Worm (Caenorhabditis elegans): ENCODE results near the gene dab-1.

dab-1 gene

ce11 chrII:8222309-8223065 lies at the start of gene dab-1:
dab-1 (plus strand) TSS chrII:8222386.
- TF ChIP-seq F22D6.2 (tag; optimal IDR thresholded peaks at IDR 0.05) (no peak), him-1 (tag; optimal IDR thresholded peaks at IDR 0.05) (no peak), C17E4.6 (GFP tag; IDR thresholded peaks at IDR 0.05) (no peak), ztf-3 (GFP tag; optimal IDR thresholded peaks at IDR 0.05) (no peak), Y53F4B.3 (GFP tag; IDR thresholded peaks at IDR 0.05) (no peak), bed-2 (GFP tag; IDR thresholded peaks at IDR 0.05) (no peak), Y79H2A.3 (GFP tag; conservative IDR thresholded peaks at IDR 0.05) (no peak), madf-6 (GFP tag; IDR thresholded peaks at IDR 0.05) (peak; percentile 94), lir-1 (GFP tag; conservative IDR thresholded peaks at IDR 0.05) (no peak), F23B12.7 (tag; optimal IDR thresholded peaks at IDR 0.05; ENCODE audit: insufficient read depth) (peak; percentile 5), hlh-26 (GFP tag; conservative IDR thresholded peaks at IDR 0.05) (no peak), hrde-1 (tag; optimal IDR thresholded peaks at IDR 0.05; ENCODE audit: borderline replicate concordance) (peak; percentile 42), nfya-1 (tag; optimal IDR thresholded peaks at IDR 0.05; ENCODE audit: borderline replicate concordance, insufficient read depth) (no peak), gei-17 (GFP tag; optimal IDR thresholded peaks at IDR 0.05) (no peak), snpc-3.4 (tag; optimal IDR thresholded peaks at IDR 0.05) (no peak), F39B2.1 (GFP tag; IDR thresholded peaks at IDR 0.05) (no peak), F57A8.1 (GFP tag; optimal IDR thresholded peaks at IDR 0.05) (no peak), ztf-26 (tag; optimal IDR thresholded peaks at IDR 0.05) (no peak), F37B4.10 (GFP tag; IDR thresholded peaks at IDR 0.05) (no peak), ama-1 (optimal IDR thresholded peaks at IDR 0.05) (no peak), ama-1 (GFP tag; optimal IDR thresholded peaks at IDR 0.05) (no peak), madf-10 (tag; optimal IDR thresholded peaks at IDR 0.05) (no peak), sdz-38 (tag; optimal IDR thresholded peaks at IDR 0.05) (no peak), aptf-3 (GFP tag; IDR thresholded peaks at IDR 0.05) (no peak), mel-28 (tag; optimal IDR thresholded peaks at IDR 0.05; ENCODE audit: borderline replicate concordance) (no peak), lag-1 (GFP tag; IDR thresholded peaks at IDR 0.05) (no peak), athp-1 (tag; optimal IDR thresholded peaks at IDR 0.05) (no peak), F33H1.4 (GFP tag; IDR thresholded peaks at IDR 0.05) (peak; percentile 55), F55B11.4 (tag; optimal IDR thresholded peaks at IDR 0.05; ENCODE audit: borderline replicate concordance, insufficient read depth) (no peak), hlh-12 (tag; optimal IDR thresholded peaks at IDR 0.05) (no peak), cebp-1 (GFP tag; IDR thresholded peaks at IDR 0.05) (no peak), cebp-1 (tag; optimal IDR thresholded peaks at IDR 0.05) (peak; percentile 4), ztf-22 (GFP tag; optimal IDR thresholded peaks at IDR 0.05) (no peak), lsy-27 (tag; optimal IDR thresholded peaks at IDR 0.05; ENCODE audit: borderline replicate concordance, insufficient read depth) (no peak), F57C9.4 (tag; optimal IDR thresholded peaks at IDR 0.05) (no peak), K11D2.4 (GFP tag; IDR thresholded peaks at IDR 0.05) (no peak), nfya-2 (GFP tag; IDR thresholded peaks at IDR 0.05) (no peak), chd-7 (tag; optimal IDR thresholded peaks at IDR 0.05) (no peak), snpc-4 (GFP tag; optimal IDR thresholded peaks at IDR 0.05) (no peak), snpc-4 (tag; optimal IDR thresholded peaks at IDR 0.05) (no peak), Y95B8A.8 (GFP tag; IDR thresholded peaks at IDR 0.05) (0 out of 2 replicates have a peak, but pooled peaks have one; percentile 4), ceh-91 (GFP tag; IDR thresholded peaks at IDR 0.05) (0 out of 2 replicates have a peak, but pooled peaks have one; percentile 14), lin-26 (GFP tag; IDR thresholded peaks at IDR 0.05) (no peak), ceh-27 (GFP tag; optimal IDR thresholded peaks at IDR 0.05) (peak; percentile 2), mxl-1 (tag; optimal IDR thresholded peaks at IDR 0.05) (no peak), nhr-27 (tag; optimal IDR thresholded peaks at IDR 0.05) (no peak), ztf-28 (GFP tag; IDR thresholded peaks at IDR 0.05) (no peak), dpl-1 (GFP tag; optimal IDR thresholded peaks at IDR 0.05) (peak; percentile 54)

All from whole organism, young adult.